Worm (Caenorhabditis elegans): ENCODE results near the gene slcf-2.

DNA sequence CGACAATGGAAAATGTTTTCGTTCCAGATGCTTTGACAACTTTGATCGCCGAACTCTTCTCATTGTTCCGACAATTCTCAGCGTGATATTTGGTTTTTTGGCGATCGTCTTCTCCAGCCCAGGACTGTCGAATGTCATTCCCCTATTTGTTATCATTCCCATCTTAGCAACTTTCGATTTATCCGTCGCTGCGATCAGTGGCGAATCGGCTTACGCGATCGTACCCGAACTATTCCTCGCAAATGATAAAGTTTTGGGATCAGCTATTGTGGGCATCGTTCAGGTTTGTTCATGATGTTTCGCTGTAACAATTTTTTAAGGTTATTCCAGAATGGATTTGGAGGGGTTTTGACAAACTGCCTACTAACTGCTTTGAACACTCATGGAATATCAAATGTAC, 3.1 kb downstream of the slcf-2 start:
- TF ChIP-seq egl-18 (GFP tag; IDR thresholded peaks at IDR 0.05): no peak
- TF ChIP-seq attf-3 (GFP tag; conservative IDR thresholded peaks at IDR 0.05): no peak
- TF ChIP-seq snpc-3.4 (tag; optimal IDR thresholded peaks at IDR 0.05): no peak

Measured in whole organism, young adult.